Worm (Caenorhabditis elegans): Measurements from ENCODE around the gene acsd-1.

acsd-1 gene

DNA sequence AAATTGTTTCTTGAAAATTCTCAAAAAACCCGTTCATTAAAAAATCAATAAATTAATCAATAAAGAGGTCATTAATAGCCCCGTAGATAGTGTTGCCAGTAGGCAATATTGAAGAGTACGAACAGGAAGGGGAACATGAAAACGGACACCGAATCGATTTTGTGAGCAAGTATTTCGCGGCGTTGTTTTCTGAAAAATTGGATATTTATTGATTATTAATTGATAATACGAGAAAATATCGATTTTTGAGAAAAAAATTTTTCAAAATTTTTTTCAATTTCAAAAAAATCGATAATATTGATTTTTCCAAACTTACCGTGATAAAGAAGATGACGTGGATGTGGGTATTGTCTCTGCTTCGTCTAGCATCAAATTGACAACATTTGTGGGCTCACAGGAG lies 9.2 kb downstream of the acsd-1 start:
- TF ChIP-seq ceh-48 (tag; optimal IDR thresholded peaks at IDR 0.05) (peak; percentile 9), pag-3 (tag; optimal IDR thresholded peaks at IDR 0.05; ENCODE audit: borderline replicate concordance) (no peak), ceh-24 (tag; optimal IDR thresholded peaks at IDR 0.05) (no peak), F13H6.1 (tag; optimal IDR thresholded peaks at IDR 0.05) (no peak)

DNA sequence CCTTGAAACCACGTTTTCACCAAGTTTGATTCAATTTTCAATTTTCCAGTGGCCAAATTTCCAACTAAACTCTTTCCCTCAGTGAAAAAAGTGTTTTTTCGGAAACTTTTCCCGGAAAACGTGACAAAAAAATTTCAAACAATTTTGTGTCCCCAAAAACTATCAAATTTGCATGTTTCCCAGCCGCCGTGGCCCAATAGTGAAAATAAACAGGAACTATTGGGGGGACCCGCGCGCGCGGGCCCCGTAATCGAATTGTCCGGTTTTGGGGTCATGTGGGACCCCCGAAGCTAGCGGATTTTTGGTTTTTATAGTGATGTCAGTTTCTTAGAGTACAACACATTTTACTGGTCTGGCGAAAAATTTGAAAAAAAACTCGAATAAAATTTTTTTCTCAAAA lies 15.3 kb downstream of the acsd-1 start:
- TF ChIP-seq unc-3 (GFP tag; conservative IDR thresholded peaks at IDR 0.05) (no peak), unc-3 (tag; optimal IDR thresholded peaks at IDR 0.05) (no peak), ceh-45 (GFP tag; IDR thresholded peaks at IDR 0.05) (no peak), unc-42 (tag; optimal IDR thresholded peaks at IDR 0.05) (peak; percentile 95)

DNA sequence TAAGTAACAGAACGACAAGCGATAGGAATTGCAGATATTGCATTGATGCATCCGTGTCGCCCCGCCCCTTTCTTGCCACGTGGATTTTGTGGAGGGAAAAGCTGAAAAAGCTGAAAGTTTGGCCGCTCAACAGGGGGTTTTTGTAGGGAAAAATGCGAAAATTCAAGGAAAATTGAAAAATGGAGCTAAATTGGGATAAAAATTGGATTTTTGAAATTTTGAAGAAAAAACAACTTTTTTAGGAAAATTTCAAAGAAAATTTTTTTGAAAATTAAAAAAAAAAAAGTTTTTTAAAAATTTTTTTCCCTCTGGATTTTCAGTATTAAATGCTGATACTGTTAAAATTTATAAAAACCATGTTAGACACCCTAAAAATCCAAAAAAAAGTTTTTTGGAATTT lies 19.7 kb downstream of the acsd-1 start, which contains the start of gene lgc-46:
TSS of gene lgc-46 (minus strand) at position 101 of the 400 bp plus-strand sequence.
- TF ChIP-seq ceh-14 (tag; optimal IDR thresholded peaks at IDR 0.05) (no peak), pax-1 (tag; optimal IDR thresholded peaks at IDR 0.05) (no peak), hlh-15 (tag; optimal IDR thresholded peaks at IDR 0.05) (no peak), rnt-1 (tag; optimal IDR thresholded peaks at IDR 0.05) (no peak), ceh-19 (GFP tag; optimal IDR thresholded peaks at IDR 0.05) (no peak), pros-1 (tag; optimal IDR thresholded peaks at IDR 0.05) (no peak), madf-2 (tag; optimal IDR thresholded peaks at IDR 0.05) (no peak), hlh-8 (tag; optimal IDR thresholded peaks at IDR 0.05) (no peak), unc-86 (tag; optimal IDR thresholded peaks at IDR 0.05) (no peak), syd-9 (tag; optimal IDR thresholded peaks at IDR 0.05) (no peak), ceh-2 (tag; optimal IDR thresholded peaks at IDR 0.05) (no peak), nfya-1 (tag; optimal IDR thresholded peaks at IDR 0.05) (no peak), ceh-24 (tag; optimal IDR thresholded peaks at IDR 0.05) (no peak), ceh-22 (tag; optimal IDR thresholded peaks at IDR 0.05) (no peak), sox-2 (GFP tag; IDR thresholded peaks at IDR 0.05) (no peak)

DNA sequence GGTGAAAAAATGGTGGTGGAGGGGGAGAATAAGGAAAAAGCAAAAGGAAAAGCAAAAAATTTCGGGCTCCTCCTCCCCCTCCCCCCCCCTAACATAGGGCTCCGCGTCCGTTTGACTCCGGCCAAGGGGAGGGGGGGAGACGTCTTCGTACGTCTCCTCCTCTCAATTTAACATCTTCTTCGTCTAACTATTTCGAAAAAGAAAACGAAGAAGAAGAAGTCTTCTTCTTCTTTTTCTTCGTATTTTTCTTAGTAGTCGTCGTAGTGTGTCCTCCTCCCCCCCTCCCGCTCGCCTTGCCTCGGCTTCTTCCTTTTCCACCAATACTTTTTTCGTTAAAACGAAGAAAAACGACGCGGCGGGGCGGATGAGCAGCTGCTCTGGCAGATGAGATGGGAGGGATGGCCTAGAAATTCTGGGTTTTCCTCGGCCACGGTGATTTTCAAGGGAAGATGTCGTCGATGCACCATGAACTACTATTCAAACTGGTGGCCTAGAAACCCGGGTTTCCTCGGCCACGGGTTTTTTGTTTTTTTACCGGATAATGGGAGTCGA lies 20.6 kb downstream of the acsd-1 start:
- TF ChIP-seq pha-2 (tag; optimal IDR thresholded peaks at IDR 0.05) (no peak), unc-42 (tag; optimal IDR thresholded peaks at IDR 0.05) (peak; percentile 25), ceh-22 (tag; optimal IDR thresholded peaks at IDR 0.05) (no peak), nfya-1 (tag; optimal IDR thresholded peaks at IDR 0.05) (no peak), ceh-31 (tag; optimal IDR thresholded peaks at IDR 0.05) (peak; percentile 39), K09A11.1 (tag; optimal IDR thresholded peaks at IDR 0.05; ENCODE audit: insufficient read depth) (no peak)

DNA sequence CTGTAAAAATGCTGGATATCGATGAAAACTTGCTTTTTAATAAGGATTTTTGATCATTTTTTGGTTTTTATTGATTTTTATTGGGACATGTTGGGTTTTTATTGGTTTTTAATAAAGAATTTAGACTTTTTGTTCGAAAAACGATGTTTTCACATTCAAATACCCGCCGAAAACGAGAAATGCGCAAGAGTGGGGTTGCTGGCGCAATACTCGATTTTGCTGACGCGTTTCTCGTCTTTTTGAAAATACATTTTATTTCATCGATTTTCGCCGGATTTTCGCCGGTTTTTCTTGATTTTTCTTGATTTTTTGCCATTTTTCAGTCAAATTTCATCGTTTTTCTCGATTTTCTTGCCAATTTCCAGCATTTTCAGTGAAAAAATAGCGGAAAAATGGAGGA lies 26.5 kb downstream of the acsd-1 start, which contains the start of gene smr-1:
TSS of gene smr-1 (plus strand) at position 375 of the 400 bp plus-strand sequence.
- TF ChIP-seq nhr-232 (tag; optimal IDR thresholded peaks at IDR 0.05), result peak; percentile 4
- TF ChIP-seq ceh-18 (tag; optimal IDR thresholded peaks at IDR 0.05), result peak; percentile 36
- no peak for TF ChIP-seq ceh-45 (GFP tag; IDR thresholded peaks at IDR 0.05)
- TF ChIP-seq ceh-34 (tag; optimal IDR thresholded peaks at IDR 0.05), result peak; percentile 16
- no peak for TF ChIP-seq sox-2 (GFP tag; IDR thresholded peaks at IDR 0.05)
- TF ChIP-seq npax-4 (tag; optimal IDR thresholded peaks at IDR 0.05), result no peak
- no peak for TF ChIP-seq ceh-24 (tag; optimal IDR thresholded peaks at IDR 0.05)
- peak; percentile 33 for TF ChIP-seq sdc-2 (tag; optimal IDR thresholded peaks at IDR 0.05)
- TF ChIP-seq ets-4 (tag; optimal IDR thresholded peaks at IDR 0.05), result peak; percentile 16
- no peak for TF ChIP-seq hlh-15 (tag; optimal IDR thresholded peaks at IDR 0.05)
- no peak for TF ChIP-seq ref-2 (tag; optimal IDR thresholded peaks at IDR 0.05)
- no peak for TF ChIP-seq zip-5 (tag; optimal IDR thresholded peaks at IDR 0.05)
- peak; percentile 68 for TF ChIP-seq tbx-2 (tag; optimal IDR thresholded peaks at IDR 0.05)
- no peak for TF ChIP-seq ceh-31 (tag; optimal IDR thresholded peaks at IDR 0.05)
- TF ChIP-seq elt-4 (tag; optimal IDR thresholded peaks at IDR 0.05), result no peak
- peak; percentile 41 for TF ChIP-seq unc-42 (tag; optimal IDR thresholded peaks at IDR 0.05)
- TF ChIP-seq syd-9 (tag; optimal IDR thresholded peaks at IDR 0.05), result no peak
- peak; percentile 56 for TF ChIP-seq elt-2 (tag; optimal IDR thresholded peaks at IDR 0.05)
- TF ChIP-seq fax-1 (tag; optimal IDR thresholded peaks at IDR 0.05), result peak; percentile 17
- peak; percentile 70 for TF ChIP-seq sox-4 (tag; optimal IDR thresholded peaks at IDR 0.05)
- no peak for TF ChIP-seq ceh-14 (tag; optimal IDR thresholded peaks at IDR 0.05)
- no peak for TF ChIP-seq ahr-1 (tag; optimal IDR thresholded peaks at IDR 0.05)
- TF ChIP-seq ceh-48 (tag; optimal IDR thresholded peaks at IDR 0.05), result peak; percentile 71
- TF ChIP-seq fkh-6 (tag; optimal IDR thresholded peaks at IDR 0.05), result no peak
- TF ChIP-seq ceh-9 (tag; optimal IDR thresholded peaks at IDR 0.05), result no peak
- TF ChIP-seq pha-2 (tag; optimal IDR thresholded peaks at IDR 0.05), result no peak
- no peak for TF ChIP-seq ceh-6 (GFP tag; optimal IDR thresholded peaks at IDR 0.05)
- TF ChIP-seq C38D4.7 (GFP tag; optimal IDR thresholded peaks at IDR 0.05), result peak; percentile 25
- TF ChIP-seq ceh-30 (tag; optimal IDR thresholded peaks at IDR 0.05), result peak; percentile 54
